Worm (Caenorhabditis elegans): Measurements from ENCODE around the gene egl-4.

Gene egl-4

DNA sequence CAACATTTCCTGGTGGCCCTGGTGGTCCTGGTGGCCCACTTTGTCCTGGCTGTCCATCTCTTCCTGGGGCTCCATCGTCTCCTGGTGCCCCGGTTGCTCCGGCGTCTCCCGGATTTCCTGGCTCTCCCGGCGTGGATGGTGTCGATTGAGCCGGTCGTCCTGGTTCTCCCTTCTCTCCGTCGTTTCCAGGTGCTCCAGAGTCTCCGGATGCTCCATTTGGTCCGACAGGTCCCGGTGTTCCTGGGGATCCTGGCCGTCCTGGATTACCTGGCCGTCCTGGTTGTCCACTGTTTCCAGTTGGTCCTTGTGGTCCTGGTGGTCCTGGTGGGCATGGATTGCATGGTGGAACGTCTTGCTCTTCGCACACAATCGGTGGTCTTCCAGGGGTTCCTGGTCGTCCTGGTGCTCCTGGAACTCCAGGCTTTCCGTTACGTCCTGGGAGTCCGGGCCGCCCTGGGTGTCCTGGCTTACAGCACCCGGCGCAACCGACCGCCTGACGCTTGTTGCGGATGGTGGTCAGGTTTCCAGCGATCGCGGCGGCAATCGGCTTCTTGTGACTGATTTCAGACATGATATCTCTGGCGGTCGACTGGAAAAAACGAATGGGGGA is 29.3 kb upstream of the egl-4 start:
- TF ChIP-seq odd-2 (tag; optimal IDR thresholded peaks at IDR 0.05) = no peak
- TF ChIP-seq dve-1 (tag; optimal IDR thresholded peaks at IDR 0.05) = no peak
- no peak for TF ChIP-seq ceh-19 (GFP tag; optimal IDR thresholded peaks at IDR 0.05)
- no peak for TF ChIP-seq pag-3 (tag; optimal IDR thresholded peaks at IDR 0.05; ENCODE audit: borderline replicate concordance)
- no peak for TF ChIP-seq hlh-30 (tag; optimal IDR thresholded peaks at IDR 0.05; ENCODE audit: insufficient read depth)
- no peak for TF ChIP-seq elt-2 (tag; optimal IDR thresholded peaks at IDR 0.05)
- no peak for TF ChIP-seq nfya-1 (tag; optimal IDR thresholded peaks at IDR 0.05)
- no peak for TF ChIP-seq unc-86 (tag; optimal IDR thresholded peaks at IDR 0.05)
- no peak for TF ChIP-seq fkh-10 (GFP tag; optimal IDR thresholded peaks at IDR 0.05)
- no peak for TF ChIP-seq pha-2 (tag; optimal IDR thresholded peaks at IDR 0.05)
- TF ChIP-seq gmeb-2 (tag; optimal IDR thresholded peaks at IDR 0.05) = no peak
- TF ChIP-seq T23F11.4 (GFP tag; optimal IDR thresholded peaks at IDR 0.05) = no peak
- no peak for TF ChIP-seq lin-11 (tag; optimal IDR thresholded peaks at IDR 0.05)
- no peak for TF ChIP-seq ceh-2 (tag; optimal IDR thresholded peaks at IDR 0.05)
- no peak for TF ChIP-seq unc-42 (tag; optimal IDR thresholded peaks at IDR 0.05)

- TF ChIP-seq ets-4 (tag; optimal IDR thresholded peaks at IDR 0.05) = no peak
- no peak for TF ChIP-seq sox-2 (GFP tag; IDR thresholded peaks at IDR 0.05)
- TF ChIP-seq fkh-10 (GFP tag; optimal IDR thresholded peaks at IDR 0.05) = no peak
- no peak for TF ChIP-seq nhr-11 (tag; optimal IDR thresholded peaks at IDR 0.05)
- no peak for TF ChIP-seq Y22D7AL.16 (tag; optimal IDR thresholded peaks at IDR 0.05)
- TF ChIP-seq dmd-4 (tag; optimal IDR thresholded peaks at IDR 0.05; ENCODE audit: borderline replicate concordance) = no peak
These were observed 27.7 kb upstream of the egl-4 start, which contains the start of gene col-109 for ce11 chrIV:1820153-1820552. col-109 (minus strand) TSS chrIV:1820253.

ce11 chrIV:1821550-1821949 is 26.3 kb upstream of the egl-4 start, which contains the start of gene Y38C1BA.4:
Y38C1BA.4 (plus strand) TSS chrIV:1821850.
- no peak for TF ChIP-seq sox-2 (GFP tag; IDR thresholded peaks at IDR 0.05)
- no peak for TF ChIP-seq ceh-31 (tag; optimal IDR thresholded peaks at IDR 0.05)
- no peak for TF ChIP-seq ztf-16 (tag; optimal IDR thresholded peaks at IDR 0.05)
- TF ChIP-seq eyg-1 (tag; optimal IDR thresholded peaks at IDR 0.05) = no peak
- no peak for TF ChIP-seq elt-2 (tag; optimal IDR thresholded peaks at IDR 0.05)
- TF ChIP-seq C08G9.2 (tag; optimal IDR thresholded peaks at IDR 0.05) = no peak
- no peak for TF ChIP-seq ceh-45 (GFP tag; IDR thresholded peaks at IDR 0.05)
- no peak for TF ChIP-seq ama-1 (optimal IDR thresholded peaks at IDR 0.05)
- TF ChIP-seq nhr-232 (tag; optimal IDR thresholded peaks at IDR 0.05) = no peak
- TF ChIP-seq gmeb-2 (tag; optimal IDR thresholded peaks at IDR 0.05) = no peak
- no peak for TF ChIP-seq dmd-4 (tag; optimal IDR thresholded peaks at IDR 0.05; ENCODE audit: borderline replicate concordance)
- TF ChIP-seq rnt-1 (tag; optimal IDR thresholded peaks at IDR 0.05) = no peak
- TF ChIP-seq syd-9 (tag; optimal IDR thresholded peaks at IDR 0.05) = no peak
- no peak for TF ChIP-seq hlh-30 (tag; optimal IDR thresholded peaks at IDR 0.05; ENCODE audit: insufficient read depth)
- TF ChIP-seq hlh-13 (GFP tag; optimal IDR thresholded peaks at IDR 0.05) = no peak
- no peak for TF ChIP-seq unc-55 (GFP tag; optimal IDR thresholded peaks at IDR 0.05)
- TF ChIP-seq K09A11.1 (tag; optimal IDR thresholded peaks at IDR 0.05; ENCODE audit: insufficient read depth) = no peak
- TF ChIP-seq ceh-14 (tag; optimal IDR thresholded peaks at IDR 0.05) = no peak
- TF ChIP-seq ceh-24 (tag; optimal IDR thresholded peaks at IDR 0.05) = no peak
- TF ChIP-seq ceh-6 (GFP tag; optimal IDR thresholded peaks at IDR 0.05) = no peak

DNA sequence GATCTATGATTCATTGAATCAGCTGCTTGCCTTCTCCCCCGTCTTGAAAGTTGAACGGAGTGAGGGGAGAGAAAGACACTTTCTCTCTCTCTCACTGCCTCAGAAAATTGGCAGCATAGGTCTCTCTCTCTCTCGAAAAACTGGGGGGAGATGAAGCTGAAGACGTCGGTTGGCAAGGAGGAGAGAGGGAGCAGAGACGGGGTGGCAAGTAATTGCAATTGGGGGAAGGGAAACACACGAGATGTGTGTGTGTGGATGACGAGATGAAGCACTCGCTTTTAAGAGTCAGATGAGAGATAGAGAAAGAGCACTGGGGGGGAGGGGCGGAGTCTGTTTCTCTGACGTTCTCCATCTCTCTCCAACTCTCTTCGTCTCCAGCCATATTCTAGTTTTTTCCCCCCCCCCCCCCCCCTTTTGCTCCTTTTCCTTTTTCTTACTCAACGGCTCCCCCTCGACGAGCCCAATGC is 23.8 kb upstream of the egl-4 start, which contains the start of gene cmk-1:
Gene cmk-1 (plus strand): TSS at position 417 of the 467 bp plus-strand sequence.
- no peak for TF ChIP-seq pag-3 (tag; optimal IDR thresholded peaks at IDR 0.05; ENCODE audit: borderline replicate concordance)
- TF ChIP-seq pros-1 (tag; optimal IDR thresholded peaks at IDR 0.05) = no peak
- TF ChIP-seq ets-4 (tag; optimal IDR thresholded peaks at IDR 0.05) = no peak
- no peak for TF ChIP-seq T23F11.4 (GFP tag; optimal IDR thresholded peaks at IDR 0.05)
- TF ChIP-seq unc-3 (GFP tag; conservative IDR thresholded peaks at IDR 0.05) = no peak
- TF ChIP-seq unc-3 (tag; optimal IDR thresholded peaks at IDR 0.05) = no peak
- no peak for TF ChIP-seq pqm-1 (tag; optimal IDR thresholded peaks at IDR 0.05)
- no peak for TF ChIP-seq sdc-2 (tag; optimal IDR thresholded peaks at IDR 0.05)
- no peak for TF ChIP-seq ceh-6 (GFP tag; optimal IDR thresholded peaks at IDR 0.05)
- TF ChIP-seq nhr-232 (tag; optimal IDR thresholded peaks at IDR 0.05) = no peak
- no peak for TF ChIP-seq che-1 (tag; optimal IDR thresholded peaks at IDR 0.05)
- no peak for TF ChIP-seq fkh-6 (tag; optimal IDR thresholded peaks at IDR 0.05)
- TF ChIP-seq sox-4 (tag; optimal IDR thresholded peaks at IDR 0.05) = no peak
- peak; percentile 81 for TF ChIP-seq ceh-31 (tag; optimal IDR thresholded peaks at IDR 0.05)
- no peak for TF ChIP-seq mec-3 (tag; optimal IDR thresholded peaks at IDR 0.05; ENCODE audit: borderline replicate concordance)
- TF ChIP-seq hlh-6 (tag; optimal IDR thresholded peaks at IDR 0.05) = no peak
- TF ChIP-seq syd-9 (tag; optimal IDR thresholded peaks at IDR 0.05) = peak; percentile 54
- peak; percentile 91 for TF ChIP-seq ceh-18 (tag; optimal IDR thresholded peaks at IDR 0.05)
- TF ChIP-seq K02D7.2 (tag; optimal IDR thresholded peaks at IDR 0.05) = no peak
